Worm (Caenorhabditis elegans): ENCODE data around the gene C49A9.10.

C49A9.10 gene

DNA sequence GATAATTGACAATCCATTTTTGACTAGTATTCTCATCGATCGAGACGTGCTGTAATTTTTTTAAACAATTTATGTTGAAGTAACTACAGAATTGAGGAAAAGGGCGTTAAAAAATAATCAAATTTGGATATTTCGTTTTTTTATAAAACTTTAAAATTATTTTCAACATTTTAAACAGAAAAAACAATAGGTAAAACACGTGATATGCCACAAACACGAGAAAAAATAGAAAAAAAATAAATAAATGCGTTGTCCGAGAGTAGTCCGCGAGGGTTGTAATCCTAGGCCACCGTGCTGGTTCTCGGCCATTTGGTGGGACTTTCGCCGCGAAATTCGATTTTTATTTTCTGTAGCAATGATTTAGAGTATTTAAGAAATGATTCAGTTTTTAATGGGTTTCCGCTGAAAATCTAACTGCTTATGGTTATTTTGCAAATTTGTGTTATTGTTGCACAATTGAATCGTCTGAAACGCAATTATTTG is at the start of gene C49A9.10:
Gene C49A9.10 (minus strand): TSS at position 51 of the 483 bp plus-strand sequence.
- TF ChIP-seq sox-2 (GFP tag; IDR thresholded peaks at IDR 0.05) (no peak), pat-9 (tag; optimal IDR thresholded peaks at IDR 0.05) (no peak), ceh-30 (tag; optimal IDR thresholded peaks at IDR 0.05) (no peak), fax-1 (tag; optimal IDR thresholded peaks at IDR 0.05) (peak; percentile 70), pqm-1 (tag; optimal IDR thresholded peaks at IDR 0.05) (peak; percentile 45), dmd-4 (tag; optimal IDR thresholded peaks at IDR 0.05; ENCODE audit: borderline replicate concordance) (no peak), sox-4 (tag; optimal IDR thresholded peaks at IDR 0.05) (no peak), ceh-45 (GFP tag; IDR thresholded peaks at IDR 0.05) (0 out of 2 replicates have a peak, but pooled peaks have one; percentile 35), ceh-2 (tag; optimal IDR thresholded peaks at IDR 0.05) (peak; percentile 91), pha-2 (tag; optimal IDR thresholded peaks at IDR 0.05) (peak; percentile 28), mec-3 (tag; optimal IDR thresholded peaks at IDR 0.05; ENCODE audit: borderline replicate concordance) (peak; percentile 87), unc-55 (GFP tag; optimal IDR thresholded peaks at IDR 0.05) (no peak), ceh-34 (tag; optimal IDR thresholded peaks at IDR 0.05) (peak; percentile 61), hlh-30 (tag; optimal IDR thresholded peaks at IDR 0.05; ENCODE audit: insufficient read depth) (no peak), npax-4 (tag; optimal IDR thresholded peaks at IDR 0.05) (no peak), gmeb-2 (tag; optimal IDR thresholded peaks at IDR 0.05) (peak; percentile 33), che-1 (tag; optimal IDR thresholded peaks at IDR 0.05) (no peak), ceh-24 (tag; optimal IDR thresholded peaks at IDR 0.05) (no peak), rnt-1 (tag; optimal IDR thresholded peaks at IDR 0.05) (peak; percentile 68), Y22D7AL.16 (tag; optimal IDR thresholded peaks at IDR 0.05) (no peak), dve-1 (tag; optimal IDR thresholded peaks at IDR 0.05) (no peak), pha-4 (tag; optimal IDR thresholded peaks at IDR 0.05) (no peak), lim-6 (tag; optimal IDR thresholded peaks at IDR 0.05) (peak; percentile 67), eyg-1 (tag; optimal IDR thresholded peaks at IDR 0.05) (no peak), ceh-18 (tag; optimal IDR thresholded peaks at IDR 0.05) (no peak), ahr-1 (tag; optimal IDR thresholded peaks at IDR 0.05) (peak; percentile 37), elt-4 (tag; optimal IDR thresholded peaks at IDR 0.05) (no peak), unc-86 (tag; optimal IDR thresholded peaks at IDR 0.05) (peak; percentile 50), C08G9.2 (tag; optimal IDR thresholded peaks at IDR 0.05) (peak; percentile 95), ceh-6 (GFP tag; optimal IDR thresholded peaks at IDR 0.05) (no peak), tbx-2 (tag; optimal IDR thresholded peaks at IDR 0.05) (peak; percentile 89), ref-2 (tag; optimal IDR thresholded peaks at IDR 0.05) (peak; percentile 79), pag-3 (tag; optimal IDR thresholded peaks at IDR 0.05; ENCODE audit: borderline replicate concordance) (no peak), elt-2 (tag; optimal IDR thresholded peaks at IDR 0.05) (peak; percentile 77), F13H6.1 (tag; optimal IDR thresholded peaks at IDR 0.05) (peak; percentile 60), hlh-15 (tag; optimal IDR thresholded peaks at IDR 0.05) (no peak), ceh-31 (tag; optimal IDR thresholded peaks at IDR 0.05) (peak; percentile 96), pros-1 (tag; optimal IDR thresholded peaks at IDR 0.05) (no peak), fkh-6 (tag; optimal IDR thresholded peaks at IDR 0.05) (peak; percentile 47), tbx-7 (tag; optimal IDR thresholded peaks at IDR 0.05) (peak; percentile 96), ceh-14 (tag; optimal IDR thresholded peaks at IDR 0.05) (peak; percentile 69), C38D4.7 (GFP tag; optimal IDR thresholded peaks at IDR 0.05) (no peak), K02D7.2 (tag; optimal IDR thresholded peaks at IDR 0.05) (no peak), sdc-2 (tag; optimal IDR thresholded peaks at IDR 0.05) (peak; percentile 64), hlh-8 (tag; optimal IDR thresholded peaks at IDR 0.05) (peak; percentile 90), ets-4 (tag; optimal IDR thresholded peaks at IDR 0.05) (peak; percentile 91), odd-2 (tag; optimal IDR thresholded peaks at IDR 0.05) (no peak), nhr-232 (tag; optimal IDR thresholded peaks at IDR 0.05) (no peak), ttx-3 (tag; optimal IDR thresholded peaks at IDR 0.05) (no peak), ceh-19 (GFP tag; optimal IDR thresholded peaks at IDR 0.05) (no peak), ceh-48 (tag; optimal IDR thresholded peaks at IDR 0.05) (no peak), syd-9 (tag; optimal IDR thresholded peaks at IDR 0.05) (peak; percentile 18), K09A11.1 (tag; optimal IDR thresholded peaks at IDR 0.05; ENCODE audit: insufficient read depth) (no peak)
